Worm (Caenorhabditis elegans) whole organism, midembryonic: ENCODE results near the gene srd-47.

Experiments
- T22C8.4 ChIP-seq: fragments of 200-800 bp; sonication (Bioruptor generic); IDR thresholded peaks from 2 replicates; pipeline ENCODE4 v1.3.6; 2022; ENCODE audit warnings: missing genetic modification characterization, missing compliant biosample characterization
- cog-1 ChIP-seq: sonication (generic microtip); optimal IDR thresholded peaks from 2 replicates; lab custom pipeline; 2016; ENCODE audit warnings: missing genetic modification characterization, missing compliant biosample characterization
- flt-1 ChIP-seq: fragments of 200-800 bp; sonication (Bioruptor generic); IDR thresholded peaks from 2 replicates; pipeline ENCODE4 v1.3.6; 2022; ENCODE audit warnings: missing genetic modification characterization, missing compliant biosample characterization
- klf-2 ChIP-seq: fragments of 200-800 bp; sonication (Bioruptor generic); conservative IDR thresholded peaks from 2 replicates; pipeline ENCODE4 v1.3.6; 2022; ENCODE audit warnings: missing genetic modification reagents, missing genetic modification characterization, missing compliant biosample characterization
- med-1 ChIP-seq: sonication (generic microtip); optimal IDR thresholded peaks from 2 replicates; lab custom pipeline; 2017; ENCODE audit warnings: missing genetic modification characterization, mild to moderate bottlenecking, missing compliant biosample characterization, antibody characterized with exemption, missing genetic modification reagents; ENCODE audit not compliant: insufficient read depth
- ref-1 ChIP-seq: fragments of 200-800 bp; sonication (Bioruptor generic); conservative IDR thresholded peaks from 2 replicates; pipeline ENCODE4 v1.3.6; 2022; ENCODE audit warnings: missing genetic modification reagents, missing genetic modification characterization, missing compliant biosample characterization
- tab-1 ChIP-seq: fragments of 200-800 bp; sonication (Bioruptor generic); IDR thresholded peaks from 2 replicates; pipeline ENCODE4 v1.3.6; 2022; ENCODE audit warnings: missing genetic modification characterization, missing compliant biosample characterization
- ztf-23 ChIP-seq: fragments of 200-800 bp; sonication (Bioruptor generic); IDR thresholded peaks from 2 replicates; pipeline ENCODE4 v1.3.6; 2022; ENCODE audit warnings: missing genetic modification reagents, missing genetic modification characterization, missing compliant biosample characterization
- ztf-29 ChIP-seq: fragments of 200-800 bp; sonication (Bioruptor generic); IDR thresholded peaks from 2 replicates; pipeline ENCODE4 v1.3.6; 2022; ENCODE audit warnings: missing genetic modification reagents, missing genetic modification characterization, missing compliant biosample characterization

srd-47 gene

ce11 chrX:12333479-12333878 lies at the start of gene srd-47:
Gene srd-47, plus strand, starts transcription at chrX:12333642.
- no peak for TF ChIP-seq ztf-23 (GFP tag; lab: Robert Waterston, UW)
- TF ChIP-seq med-1 (GFP tag; lab: Kevin White, UChicago) = no peak
- no peak for TF ChIP-seq ref-1 (GFP tag; lab: Robert Waterston, UW)
- no peak for TF ChIP-seq tab-1 (GFP tag; lab: Robert Waterston, UW)
- no peak for TF ChIP-seq klf-2 (GFP tag; lab: Robert Waterston, UW)
- no peak for TF ChIP-seq ztf-29 (GFP tag; lab: Robert Waterston, UW)
- no peak for TF ChIP-seq cog-1 (tag; lab: Kevin White, UChicago)
- TF ChIP-seq flt-1 (GFP tag; lab: Robert Waterston, UW) = no peak
- TF ChIP-seq T22C8.4 (GFP tag; lab: Robert Waterston, UW) = no peak

DNA sequence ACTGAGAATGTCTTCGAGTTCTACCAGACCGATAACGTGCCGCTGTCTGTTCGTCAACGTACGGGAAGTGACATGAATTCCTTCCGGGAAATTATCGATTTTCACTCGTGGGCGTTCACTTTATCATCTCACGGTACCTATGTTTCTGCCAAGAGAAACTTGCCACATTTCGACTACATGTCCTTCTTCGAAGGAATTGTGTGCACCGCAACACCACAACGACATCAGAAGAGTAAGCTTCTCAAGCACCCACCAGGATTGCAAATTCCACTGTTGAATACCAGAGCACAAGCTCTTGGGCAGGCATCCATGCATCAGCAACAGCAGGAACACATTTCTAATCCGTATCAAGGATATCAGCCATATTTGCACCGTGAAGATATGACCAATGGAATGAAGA lies 49.3 kb upstream of the srd-47 start:
- TF ChIP-seq ztf-23 (GFP tag; lab: Robert Waterston, UW) (no peak), ref-1 (GFP tag; lab: Robert Waterston, UW) (no peak), tab-1 (GFP tag; lab: Robert Waterston, UW) (no peak), cog-1 (tag; lab: Kevin White, UChicago) (no peak), ztf-29 (GFP tag; lab: Robert Waterston, UW) (no peak), flt-1 (GFP tag; lab: Robert Waterston, UW) (no peak), klf-2 (GFP tag; lab: Robert Waterston, UW) (no peak), T22C8.4 (GFP tag; lab: Robert Waterston, UW) (no peak), med-1 (GFP tag; lab: Kevin White, UChicago) (no peak)

ce11 chrX:12285496-12285895 lies 47.9 kb upstream of the srd-47 start, which contains the start of gene lips-2:
Gene lips-2, plus strand, starts transcription at chrX:12285796.
- TF ChIP-seq tab-1 (GFP tag; lab: Robert Waterston, UW) = no peak
- TF ChIP-seq klf-2 (GFP tag; lab: Robert Waterston, UW) = no peak
- TF ChIP-seq ztf-29 (GFP tag; lab: Robert Waterston, UW) = no peak
- TF ChIP-seq med-1 (GFP tag; lab: Kevin White, UChicago) = no peak
- no peak for TF ChIP-seq T22C8.4 (GFP tag; lab: Robert Waterston, UW)
- TF ChIP-seq ref-1 (GFP tag; lab: Robert Waterston, UW) = no peak
- no peak for TF ChIP-seq flt-1 (GFP tag; lab: Robert Waterston, UW)
- no peak for TF ChIP-seq cog-1 (tag; lab: Kevin White, UChicago)

ce11 chrX:12288254-12288653 lies 45.2 kb upstream of the srd-47 start, which contains the start of gene C04B4.5:
Gene C04B4.5, minus strand, starts transcription at chrX:12288354.
- TF ChIP-seq flt-1 (GFP tag; lab: Robert Waterston, UW) = no peak
- TF ChIP-seq ref-1 (GFP tag; lab: Robert Waterston, UW) = no peak
- TF ChIP-seq tab-1 (GFP tag; lab: Robert Waterston, UW) = no peak
- TF ChIP-seq klf-2 (GFP tag; lab: Robert Waterston, UW) = no peak
- TF ChIP-seq cog-1 (tag; lab: Kevin White, UChicago) = no peak
- TF ChIP-seq ztf-23 (GFP tag; lab: Robert Waterston, UW) = no peak
- no peak for TF ChIP-seq med-1 (GFP tag; lab: Kevin White, UChicago)
- no peak for TF ChIP-seq T22C8.4 (GFP tag; lab: Robert Waterston, UW)
- no peak for TF ChIP-seq ztf-29 (GFP tag; lab: Robert Waterston, UW)

- no peak for TF ChIP-seq T22C8.4 (GFP tag; lab: Robert Waterston, UW)
- TF ChIP-seq ref-1 (GFP tag; lab: Robert Waterston, UW) = no peak
- no peak for TF ChIP-seq cog-1 (tag; lab: Kevin White, UChicago)
- TF ChIP-seq klf-2 (GFP tag; lab: Robert Waterston, UW) = no peak
- TF ChIP-seq med-1 (GFP tag; lab: Kevin White, UChicago) = no peak
- no peak for TF ChIP-seq flt-1 (GFP tag; lab: Robert Waterston, UW)
- no peak for TF ChIP-seq ztf-29 (GFP tag; lab: Robert Waterston, UW)
- no peak for TF ChIP-seq ztf-23 (GFP tag; lab: Robert Waterston, UW)
- no peak for TF ChIP-seq tab-1 (GFP tag; lab: Robert Waterston, UW)
Observed at ce11 chrX:12290539-12290938, 42.9 kb upstream of the srd-47 start, which contains the start of gene C04B4.4. Gene C04B4.4, plus strand, starts transcription at chrX:12290839.

DNA sequence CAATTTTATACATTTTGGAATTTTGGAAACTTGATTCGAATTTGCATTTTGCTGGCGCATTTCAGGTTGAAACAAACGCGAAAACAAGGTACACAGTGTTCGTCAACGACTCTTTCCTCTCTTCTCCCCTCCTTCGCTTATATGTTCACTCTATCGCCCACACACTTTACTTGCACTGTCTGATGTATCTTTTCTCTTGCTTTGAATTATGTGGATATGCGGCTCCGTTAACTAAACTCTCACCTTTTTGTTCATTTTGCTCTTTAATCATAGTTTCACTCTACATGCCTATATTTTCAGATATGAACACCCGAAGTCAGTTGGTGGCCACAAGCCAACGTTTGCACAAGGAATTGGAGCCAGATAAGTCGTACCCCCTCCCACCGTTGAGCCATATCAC lies 39.2 kb upstream of the srd-47 start, which contains the start of gene W06D11.1:
Gene W06D11.1, plus strand, starts transcription at position 301 of the 400 bp plus-strand sequence.
- TF ChIP-seq ztf-29 (GFP tag; lab: Robert Waterston, UW) (no peak), ztf-23 (GFP tag; lab: Robert Waterston, UW) (no peak), cog-1 (tag; lab: Kevin White, UChicago) (no peak), tab-1 (GFP tag; lab: Robert Waterston, UW) (no peak), flt-1 (GFP tag; lab: Robert Waterston, UW) (no peak), klf-2 (GFP tag; lab: Robert Waterston, UW) (no peak), med-1 (GFP tag; lab: Kevin White, UChicago) (no peak), ref-1 (GFP tag; lab: Robert Waterston, UW) (no peak), T22C8.4 (GFP tag; lab: Robert Waterston, UW) (no peak)

DNA sequence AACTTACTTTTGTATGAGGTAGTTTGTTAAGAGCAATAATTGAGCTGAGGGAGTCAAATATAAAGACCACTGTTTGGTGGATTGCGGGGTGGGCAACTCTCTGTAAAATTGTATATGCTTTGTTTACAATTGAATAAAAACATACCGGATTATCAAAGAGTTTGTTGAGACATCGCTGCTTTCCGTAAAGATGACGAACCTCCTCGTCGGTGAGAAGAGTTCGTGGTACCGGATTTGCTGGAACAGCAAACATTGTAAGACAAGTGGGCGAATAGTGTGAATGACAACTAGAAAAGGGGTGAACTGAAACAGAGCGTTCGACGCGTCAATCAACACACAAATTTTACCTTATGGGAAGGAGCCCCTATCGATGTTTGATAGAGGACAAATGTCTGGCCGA lies 37.0 kb upstream of the srd-47 start, which contains the start of gene W06D11.2:
Gene W06D11.2, minus strand, starts transcription at position 339 of the 400 bp plus-strand sequence.
- no peak for TF ChIP-seq ztf-23 (GFP tag; lab: Robert Waterston, UW)
- no peak for TF ChIP-seq klf-2 (GFP tag; lab: Robert Waterston, UW)
- TF ChIP-seq ref-1 (GFP tag; lab: Robert Waterston, UW) = no peak
- no peak for TF ChIP-seq cog-1 (tag; lab: Kevin White, UChicago)
- TF ChIP-seq ztf-29 (GFP tag; lab: Robert Waterston, UW) = no peak
- no peak for TF ChIP-seq med-1 (GFP tag; lab: Kevin White, UChicago)

DNA sequence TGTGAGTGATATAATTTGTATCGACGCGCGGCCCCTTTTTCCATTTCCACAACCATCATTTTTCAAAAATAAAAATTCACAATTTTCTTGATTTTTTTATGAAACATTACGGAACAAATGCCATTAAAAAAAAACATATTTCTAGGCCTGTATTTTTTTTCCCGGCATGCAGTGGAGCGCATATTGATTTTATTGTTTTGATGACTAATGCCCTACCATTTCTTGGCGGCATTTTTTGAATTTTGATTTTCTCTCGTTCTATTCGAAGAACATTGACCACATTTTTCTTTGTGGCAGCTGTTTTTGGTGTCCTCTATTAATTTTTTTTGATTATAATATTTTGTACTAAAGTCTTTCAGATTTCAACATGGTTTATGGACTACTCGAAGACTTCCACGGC lies 35.1 kb upstream of the srd-47 start, which contains the start of gene W06D11.3:
Gene W06D11.3, plus strand, starts transcription at position 360 of the 400 bp plus-strand sequence.
- TF ChIP-seq med-1 (GFP tag; lab: Kevin White, UChicago) = no peak
- TF ChIP-seq T22C8.4 (GFP tag; lab: Robert Waterston, UW) = no peak
- TF ChIP-seq ztf-23 (GFP tag; lab: Robert Waterston, UW) = no peak
- no peak for TF ChIP-seq tab-1 (GFP tag; lab: Robert Waterston, UW)
- no peak for TF ChIP-seq cog-1 (tag; lab: Kevin White, UChicago)
- TF ChIP-seq ref-1 (GFP tag; lab: Robert Waterston, UW) = no peak
- TF ChIP-seq ztf-29 (GFP tag; lab: Robert Waterston, UW) = no peak
- TF ChIP-seq klf-2 (GFP tag; lab: Robert Waterston, UW) = no peak
- TF ChIP-seq flt-1 (GFP tag; lab: Robert Waterston, UW) = no peak
